Worm (Caenorhabditis elegans) whole organism, early embryonic: ENCODE data around the gene cest-34.

Experiments used
- B0310.2 ChIP-seq: sonication (generic microtip); optimal IDR thresholded peaks from 2 replicates; lab custom pipeline; 2016; ENCODE audit warnings: mild to moderate bottlenecking, missing genetic modification characterization, missing compliant biosample characterization
- F13C5.2 ChIP-seq: sonication (generic microtip); optimal IDR thresholded peaks from 2 replicates; lab custom pipeline; 2017; ENCODE audit warnings: mild to moderate bottlenecking, missing genetic modification characterization, inconsistent platforms, missing compliant biosample characterization
- aly-1 ChIP-seq: sonication (generic microtip); optimal IDR thresholded peaks from 2 replicates; lab custom pipeline; 2016; ENCODE audit warnings: missing genetic modification characterization, missing compliant biosample characterization
- ama-1 ChIP-seq: fragments of 150-350 bp; optimal IDR thresholded peaks from 2 replicates; lab custom pipeline; 2014
- ceh-13 ChIP-seq: fragments of 200-800 bp; sonication (Bioruptor generic); optimal IDR thresholded peaks from 2 replicates; lab custom pipeline; 2018; ENCODE audit warnings: mild to moderate bottlenecking, missing genetic modification characterization, missing compliant biosample characterization
- ceh-36 ChIP-seq: sonication (generic microtip); optimal IDR thresholded peaks from 2 replicates; lab custom pipeline; 2016; ENCODE audit warnings: missing genetic modification characterization, inconsistent platforms, missing compliant biosample characterization
- ets-7 ChIP-seq: sonication (generic microtip); optimal IDR thresholded peaks from 2 replicates; lab custom pipeline; 2016; ENCODE audit warnings: missing genotype, missing genetic modification characterization, missing compliant biosample characterization
- flt-1 ChIP-seq: fragments of 200-800 bp; sonication (Bioruptor generic); IDR thresholded peaks from 2 replicates; pipeline ENCODE4 v1.3.6; 2022; ENCODE audit warnings: missing genetic modification characterization, missing compliant biosample characterization
- hmbx-1 ChIP-seq: sonication (generic microtip); optimal IDR thresholded peaks from 2 replicates; lab custom pipeline; 2016; ENCODE audit warnings: mild to moderate bottlenecking, missing genetic modification characterization, missing compliant biosample characterization
- hmg-4 ChIP-seq: fragments of 200-800 bp; sonication (Bioruptor generic); optimal IDR thresholded peaks from 2 replicates; lab custom pipeline; 2018; ENCODE audit warnings: mild to moderate bottlenecking, missing genetic modification characterization, missing compliant biosample characterization
- hnd-1 ChIP-seq: sonication (generic microtip); optimal IDR thresholded peaks from 2 replicates; lab custom pipeline; 2016; ENCODE audit warnings: missing genetic modification characterization, missing compliant biosample characterization
- pes-1 ChIP-seq: fragments of 200-800 bp; sonication (Bioruptor generic); IDR thresholded peaks from 2 replicates; pipeline ENCODE4 v1.3.6; 2022; ENCODE audit warnings: missing genetic modification reagents, missing genetic modification characterization, missing compliant biosample characterization
- scrt-1 ChIP-seq: fragments of 200-800 bp; sonication (Bioruptor generic); IDR thresholded peaks from 2 replicates; pipeline ENCODE4 v1.3.6; 2022; ENCODE audit warnings: missing genetic modification characterization, missing compliant biosample characterization
- sea-1 ChIP-seq: fragments of 200-800 bp; sonication (Bioruptor generic); conservative IDR thresholded peaks from 2 replicates; pipeline ENCODE4 v1.3.6; 2022; ENCODE audit warnings: missing genetic modification characterization, missing compliant biosample characterization
- tbx-11 ChIP-seq: fragments of 200-800 bp; sonication (Bioruptor generic); IDR thresholded peaks from 2 replicates; pipeline ENCODE4 v1.3.6; 2022; ENCODE audit warnings: missing genetic modification characterization, missing compliant biosample characterization
- tbx-37 ChIP-seq: fragments of 200-800 bp; sonication (Bioruptor generic); conservative IDR thresholded peaks from 2 replicates; pipeline ENCODE4 v1.3.6; 2022; ENCODE audit warnings: missing genetic modification reagents, missing genetic modification characterization, missing compliant biosample characterization
- tra-4 ChIP-seq: sonication (generic microtip); optimal IDR thresholded peaks from 2 replicates; lab custom pipeline; 2017; ENCODE audit warnings: missing genetic modification characterization, missing compliant biosample characterization

Gene cest-34

DNA sequence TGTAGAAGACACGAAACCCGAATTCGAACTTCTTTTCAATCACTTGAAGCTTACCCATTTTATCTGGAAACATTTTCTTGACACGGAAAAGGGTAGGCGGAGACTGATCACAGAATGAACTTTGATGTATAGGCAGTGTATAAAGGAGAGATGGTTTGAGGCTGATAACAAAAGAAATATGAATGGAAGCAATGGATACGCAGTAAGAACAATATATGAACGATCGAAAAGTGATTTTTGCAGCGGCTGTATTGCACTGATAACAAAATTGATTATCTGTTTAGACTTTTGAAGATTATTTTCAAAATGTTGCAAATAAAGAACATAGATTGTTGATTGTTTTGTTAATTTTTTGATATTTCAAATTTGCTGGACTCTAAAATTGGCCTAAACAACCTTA lies 10.8 kb upstream of the cest-34 start, which contains the start of gene pmp-5:
Gene pmp-5, minus strand, starts transcription at position 63 of the 400 bp plus-strand sequence.
- TF ChIP-seq aly-1 (tag; lab: Kevin White, UChicago) (no peak), scrt-1 (GFP tag; lab: Robert Waterston, UW) (no peak), tra-4 (no peak), ama-1 (lab: Kevin White, UChicago) (no peak), tbx-11 (no peak), hmg-4 (GFP tag; lab: Kevin White, UChicago) (no peak), hnd-1 (no peak), ceh-13 (GFP tag; lab: Kevin White, UChicago) (no peak), tbx-37 (GFP tag; lab: Robert Waterston, UW) (no peak), F13C5.2 (tag; lab: Kevin White, UChicago) (no peak), ceh-36 (no peak), hmbx-1 (tag; lab: Kevin White, UChicago) (no peak), sea-1 (GFP tag; lab: Robert Waterston, UW) (no peak), B0310.2 (tag; lab: Kevin White, UChicago) (no peak), pes-1 (GFP tag; lab: Robert Waterston, UW) (no peak), ets-7 (tag; lab: Kevin White, UChicago) (no peak), flt-1 (GFP tag; lab: Robert Waterston, UW) (no peak)

DNA sequence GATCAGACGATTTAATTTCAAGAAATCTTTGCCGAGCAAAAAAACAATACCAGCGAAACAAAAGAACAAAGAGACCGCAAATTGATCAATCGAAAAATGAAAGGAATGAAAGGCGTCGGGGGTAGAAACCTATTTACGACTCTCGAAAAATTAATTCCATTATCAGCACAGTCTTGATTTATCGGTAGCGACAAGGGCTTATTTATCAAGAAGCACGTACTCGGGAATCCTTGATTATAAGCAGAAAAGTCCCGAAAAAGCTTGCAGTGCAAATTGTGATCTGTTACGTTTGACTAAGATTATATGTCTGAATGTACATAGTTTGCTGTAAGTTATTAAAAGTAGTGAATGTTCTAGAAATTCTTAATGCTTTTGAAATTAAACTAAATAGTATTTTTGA lies 10.0 kb upstream of the cest-34 start:
- TF ChIP-seq tra-4 (no peak), hnd-1 (no peak)

DNA sequence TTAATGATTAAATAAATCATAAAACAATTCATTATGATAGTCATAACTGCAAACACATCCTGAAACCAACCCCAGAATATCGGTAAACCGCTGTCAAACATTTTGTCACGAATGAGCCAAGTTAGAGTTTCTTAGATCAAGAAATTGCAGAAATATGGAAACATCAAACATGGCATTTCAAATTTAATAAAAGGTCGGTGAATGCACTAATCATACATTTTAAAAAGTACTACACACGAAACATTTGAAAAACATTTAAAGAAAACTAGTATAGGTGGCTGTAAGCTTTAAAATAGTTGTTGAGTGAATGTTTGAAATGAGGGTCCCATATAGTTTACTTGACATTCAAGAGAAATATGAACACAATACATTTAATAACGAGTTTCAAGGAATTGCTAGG lies 7.9 kb upstream of the cest-34 start, which contains the start of gene str-180:
Gene str-180, minus strand, starts transcription at position 101 of the 400 bp plus-strand sequence.
- no peak for TF ChIP-seq F13C5.2 (tag; lab: Kevin White, UChicago)
- TF ChIP-seq pes-1 (GFP tag; lab: Robert Waterston, UW) = no peak
- no peak for TF ChIP-seq ceh-36
- no peak for TF ChIP-seq hnd-1
- TF ChIP-seq flt-1 (GFP tag; lab: Robert Waterston, UW) = no peak
- no peak for TF ChIP-seq ceh-13 (GFP tag; lab: Kevin White, UChicago)
- TF ChIP-seq aly-1 (tag; lab: Kevin White, UChicago) = no peak
- no peak for TF ChIP-seq hmg-4 (GFP tag; lab: Kevin White, UChicago)
- TF ChIP-seq scrt-1 (GFP tag; lab: Robert Waterston, UW) = no peak
- no peak for TF ChIP-seq sea-1 (GFP tag; lab: Robert Waterston, UW)
- TF ChIP-seq ama-1 (lab: Kevin White, UChicago) = no peak
- TF ChIP-seq tbx-37 (GFP tag; lab: Robert Waterston, UW) = no peak
- TF ChIP-seq B0310.2 (tag; lab: Kevin White, UChicago) = no peak
- no peak for TF ChIP-seq ets-7 (tag; lab: Kevin White, UChicago)
- TF ChIP-seq tbx-11 = no peak
- no peak for TF ChIP-seq hmbx-1 (tag; lab: Kevin White, UChicago)
- no peak for TF ChIP-seq tra-4

DNA sequence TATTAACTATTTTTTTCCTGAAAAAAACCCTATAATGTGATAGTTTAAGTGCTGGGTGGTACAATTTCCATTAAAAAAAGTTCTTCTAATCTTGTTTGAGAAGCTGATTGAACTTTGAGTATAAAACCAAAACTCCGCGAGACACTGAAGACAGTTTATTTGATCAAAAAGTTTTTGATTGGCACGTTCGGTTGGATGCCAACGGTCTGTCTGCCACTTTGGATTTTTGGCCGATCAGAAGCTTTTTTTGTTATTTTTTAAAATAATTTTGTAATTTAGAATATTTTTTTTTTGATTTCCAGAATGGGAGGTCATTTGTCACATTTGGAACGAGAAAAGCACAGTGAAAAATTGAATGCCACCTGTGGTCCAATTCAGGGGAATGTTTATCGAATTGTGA lies 7.1 kb upstream of the cest-34 start, which contains the start of gene cest-28:
Gene cest-28, plus strand, starts transcription at position 301 of the 400 bp plus-strand sequence.
- TF ChIP-seq hnd-1 (no peak), flt-1 (GFP tag; lab: Robert Waterston, UW) (no peak), ceh-36 (no peak), ets-7 (tag; lab: Kevin White, UChicago) (no peak), hmg-4 (GFP tag; lab: Kevin White, UChicago) (no peak), aly-1 (tag; lab: Kevin White, UChicago) (no peak), tra-4 (no peak), tbx-11 (no peak), F13C5.2 (tag; lab: Kevin White, UChicago) (no peak), scrt-1 (GFP tag; lab: Robert Waterston, UW) (no peak), tbx-37 (GFP tag; lab: Robert Waterston, UW) (no peak), pes-1 (GFP tag; lab: Robert Waterston, UW) (no peak), ceh-13 (GFP tag; lab: Kevin White, UChicago) (no peak), sea-1 (GFP tag; lab: Robert Waterston, UW) (no peak), hmbx-1 (tag; lab: Kevin White, UChicago) (no peak), B0310.2 (tag; lab: Kevin White, UChicago) (no peak), ama-1 (lab: Kevin White, UChicago) (no peak)

DNA sequence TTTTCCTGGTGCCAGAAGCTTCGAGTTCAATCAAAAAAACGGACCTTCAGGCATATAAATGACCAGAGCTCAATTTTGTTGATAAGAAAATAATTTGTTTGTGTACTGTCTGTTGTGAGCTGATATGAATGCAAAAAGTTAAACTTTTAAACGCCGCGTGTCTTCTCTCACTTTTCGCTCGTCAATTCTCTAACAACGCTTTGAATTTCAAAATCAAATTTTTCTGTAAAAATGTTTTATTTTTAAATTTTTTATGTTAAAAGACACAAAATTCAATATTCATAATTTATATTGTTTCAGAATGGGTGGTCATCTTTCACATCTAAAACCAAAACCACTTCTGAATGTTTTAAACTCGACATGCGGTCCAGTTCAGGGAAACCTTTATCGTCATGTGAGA lies 2.6 kb upstream of the cest-34 start, which contains the start of gene cest-31:
Gene cest-31, plus strand, starts transcription at position 301 of the 400 bp plus-strand sequence.
- TF ChIP-seq F13C5.2 (tag; lab: Kevin White, UChicago) (no peak), B0310.2 (tag; lab: Kevin White, UChicago) (no peak), aly-1 (tag; lab: Kevin White, UChicago) (no peak), sea-1 (GFP tag; lab: Robert Waterston, UW) (no peak), ama-1 (lab: Kevin White, UChicago) (no peak), tra-4 (no peak), hmbx-1 (tag; lab: Kevin White, UChicago) (no peak), tbx-37 (GFP tag; lab: Robert Waterston, UW) (no peak), flt-1 (GFP tag; lab: Robert Waterston, UW) (no peak)

DNA sequence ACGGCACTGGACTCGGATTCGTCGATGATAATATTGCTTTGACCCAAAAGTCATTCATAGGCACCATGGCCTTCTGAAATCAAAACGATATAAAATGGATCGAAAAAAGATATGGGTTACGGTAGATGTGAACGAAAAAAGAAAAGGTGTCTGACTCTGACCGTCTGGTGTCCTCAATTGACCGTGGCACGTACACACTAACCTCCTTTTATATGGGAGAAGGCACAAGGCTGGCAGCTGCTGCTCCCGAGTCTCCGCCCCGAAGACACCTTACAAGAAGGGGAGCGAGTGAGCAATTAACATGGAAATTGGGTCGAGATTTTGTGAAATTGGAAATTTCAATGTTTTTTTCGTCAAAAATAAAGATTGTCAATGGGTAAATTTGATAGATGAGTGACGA lies 4.9 kb downstream of the cest-34 start, which contains the start of gene egl-46:
Gene egl-46, minus strand, starts transcription at position 73 of the 400 bp plus-strand sequence.
- TF ChIP-seq F13C5.2 (tag; lab: Kevin White, UChicago) (no peak), scrt-1 (GFP tag; lab: Robert Waterston, UW) (no peak), hnd-1 (no peak), hmg-4 (GFP tag; lab: Kevin White, UChicago) (no peak), ets-7 (tag; lab: Kevin White, UChicago) (no peak)

DNA sequence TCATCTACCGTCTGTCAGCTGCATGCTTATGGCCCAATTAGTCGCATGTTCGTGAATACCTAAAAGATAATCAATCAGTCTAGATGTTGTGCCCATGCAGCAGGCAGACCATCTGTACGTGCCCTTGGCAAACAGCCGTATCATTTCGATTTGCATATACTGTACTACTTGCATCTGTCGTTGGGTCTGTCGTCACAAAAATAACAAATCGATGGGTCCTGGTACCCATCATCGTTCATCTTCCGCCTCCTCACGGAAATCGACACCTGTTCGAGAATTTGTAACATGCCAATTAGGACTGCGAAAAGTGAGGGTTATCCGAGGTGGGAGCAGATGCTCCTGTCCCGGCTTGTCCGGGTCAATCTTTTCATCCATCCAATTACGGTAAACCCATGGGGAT lies 6.7 kb downstream of the cest-34 start:
- no peak for TF ChIP-seq hnd-1
- no peak for TF ChIP-seq tbx-11
- TF ChIP-seq ama-1 (lab: Kevin White, UChicago) = no peak
- no peak for TF ChIP-seq hmg-4 (GFP tag; lab: Kevin White, UChicago)
- TF ChIP-seq pes-1 (GFP tag; lab: Robert Waterston, UW) = no peak
- no peak for TF ChIP-seq sea-1 (GFP tag; lab: Robert Waterston, UW)
- TF ChIP-seq ceh-13 (GFP tag; lab: Kevin White, UChicago) = no peak
- TF ChIP-seq scrt-1 (GFP tag; lab: Robert Waterston, UW) = no peak
- TF ChIP-seq hmbx-1 (tag; lab: Kevin White, UChicago) = no peak
- no peak for TF ChIP-seq tra-4
- TF ChIP-seq flt-1 (GFP tag; lab: Robert Waterston, UW) = no peak
- no peak for TF ChIP-seq ets-7 (tag; lab: Kevin White, UChicago)
